Fruit fly (Drosophila melanogaster): Measurements from ENCODE around the gene Atg2.

Gene Atg2

dm6 chr3L:2772045-2772444 lies 2.1 kb upstream of the Atg2 start, which contains the start of gene AhcyL1:
Gene AhcyL1 (minus strand): TSS chr3L:2772325.
- no peak for TF ChIP-seq noc (tag; optimal IDR thresholded peaks at IDR 0.05)

dm6 chr3L:2780711-2781110 lies 6.6 kb downstream of the Atg2 start, which contains the start of gene mRpS35:
Gene mRpS35 (plus strand): TSS chr3L:2780899.
- TF ChIP-seq noc (tag; optimal IDR thresholded peaks at IDR 0.05): no peak

dm6 chr3L:2781991-2782677 lies 8.0 kb downstream of the Atg2 start, which contains the start of gene Pgant6:
Gene Pgant6 (plus strand): TSS chr3L:2782255.
- TF ChIP-seq noc (tag; optimal IDR thresholded peaks at IDR 0.05): no peak

- no peak for TF ChIP-seq noc (tag; optimal IDR thresholded peaks at IDR 0.05)
Observed at dm6 chr3L:2782678-2783027, 8.5 kb downstream of the Atg2 start.

- no peak for TF ChIP-seq noc (tag; optimal IDR thresholded peaks at IDR 0.05)
Observed at dm6 chr3L:2785941-2786340, 11.8 kb downstream of the Atg2 start.

dm6 chr3L:2795363-2795957 lies 21.3 kb downstream of the Atg2 start:
- TF ChIP-seq noc (tag; optimal IDR thresholded peaks at IDR 0.05): no peak

dm6 chr3L:2796242-2796641 lies 22.1 kb downstream of the Atg2 start:
- TF ChIP-seq noc (tag; optimal IDR thresholded peaks at IDR 0.05): no peak

- peak; percentile 23 for TF ChIP-seq noc (tag; optimal IDR thresholded peaks at IDR 0.05)
Observed at dm6 chr3L:2798463-2798993, 24.4 kb downstream of the Atg2 start.

dm6 chr3L:2799110-2799618 lies 25.0 kb downstream of the Atg2 start:
- TF ChIP-seq noc (tag; optimal IDR thresholded peaks at IDR 0.05): peak; percentile 90

- no peak for TF ChIP-seq noc (tag; optimal IDR thresholded peaks at IDR 0.05)
Observed at dm6 chr3L:2800329-2800728, 26.2 kb downstream of the Atg2 start.

dm6 chr3L:2801376-2801775 lies 27.2 kb downstream of the Atg2 start:
- no peak for TF ChIP-seq noc (tag; optimal IDR thresholded peaks at IDR 0.05)

dm6 chr3L:2802085-2802484 lies 27.9 kb downstream of the Atg2 start:
- no peak for TF ChIP-seq noc (tag; optimal IDR thresholded peaks at IDR 0.05)

dm6 chr3L:2805137-2805955 lies 31.2 kb downstream of the Atg2 start:
- no peak for TF ChIP-seq noc (tag; optimal IDR thresholded peaks at IDR 0.05)

- peak; percentile 49 for TF ChIP-seq noc (tag; optimal IDR thresholded peaks at IDR 0.05)
Observed at dm6 chr3L:2805956-2806527, 31.9 kb downstream of the Atg2 start.

dm6 chr3L:2807376-2807775 lies 33.2 kb downstream of the Atg2 start:
- no peak for TF ChIP-seq noc (tag; optimal IDR thresholded peaks at IDR 0.05)

All from whole organism, larva.